Worm (Caenorhabditis elegans): ENCODE measurements around the gene nhr-187.

- TF ChIP-seq unc-62 (GFP tag; optimal IDR thresholded peaks at IDR 0.05) (no peak), F13H6.1 (tag; optimal IDR thresholded peaks at IDR 0.05) (no peak), ztf-4 (tag; optimal IDR thresholded peaks at IDR 0.05) (no peak), aly-2 (tag; optimal IDR thresholded peaks at IDR 0.05) (no peak), elt-3 (tag; optimal IDR thresholded peaks at IDR 0.05) (no peak), egl-27 (tag; optimal IDR thresholded peaks at IDR 0.05) (no peak), lsy-2 (tag; optimal IDR thresholded peaks at IDR 0.05) (no peak), ceh-16 (tag; optimal IDR thresholded peaks at IDR 0.05) (no peak), mab-5 (tag; optimal IDR thresholded peaks at IDR 0.05) (no peak)
Measured at ce11 chrV:3851760-3852159, 11.0 kb downstream of the nhr-187 start.

Measured in whole organism, L2 larva.